Fruit fly (Drosophila melanogaster) S2 (cell line): ENCODE results near the gene CG15423.

Experiments
- CG8478 ChIP-seq: fragments of >200 bp; optimal IDR thresholded peaks from 2 replicates; lab custom pipeline; 2018
- CTCF ChIP-seq, 2 experiments: fragments of >200 bp; optimal IDR thresholded peaks; 2 replicates each; lab custom pipeline; 2018

DNA sequence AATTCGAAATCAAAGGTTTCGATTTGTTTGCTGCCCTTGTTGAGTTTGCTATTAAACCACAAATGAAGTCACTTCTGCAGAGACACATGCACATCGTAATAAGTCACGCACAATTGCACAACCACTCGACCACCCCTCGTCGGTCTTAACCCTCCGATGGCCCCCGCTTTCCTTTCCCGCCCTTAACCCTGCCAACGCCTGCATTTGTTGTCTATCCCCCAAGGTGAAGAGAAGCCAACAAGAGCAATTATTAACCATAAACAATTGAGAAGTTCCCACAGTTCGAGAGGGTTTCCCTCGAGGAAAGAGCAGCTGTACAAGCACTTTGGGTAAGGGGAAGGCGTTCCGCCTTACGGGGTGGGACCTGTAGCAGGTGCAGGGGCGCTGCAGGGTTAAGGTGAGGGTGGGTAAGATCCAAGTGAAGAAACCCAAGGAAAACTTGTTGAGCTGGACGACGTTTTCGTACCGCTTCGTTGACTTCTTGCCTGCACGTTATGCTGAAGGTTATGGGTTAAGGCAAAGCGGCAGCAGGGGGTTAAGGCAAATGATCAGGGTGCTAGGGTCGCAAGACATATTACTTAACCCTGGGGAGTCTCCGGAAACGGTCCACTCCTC is 17.6 kb downstream of the CG15423 start:
- TF ChIP-seq CG8478 (lab: Kevin White, UChicago) (no peak), CTCF (optimal IDR thresholded peaks at IDR 0.05; lab: Kevin White, UChicago) (no peak)
